Worm (Caenorhabditis elegans) whole organism, L1 larva: ENCODE measurements around the gene hmg-1.1.

Experiments
- C34B4.2 ChIP-seq: sonication (generic microtip); optimal IDR thresholded peaks from 2 replicates; lab custom pipeline; 2017; ENCODE audit warnings: mild to moderate bottlenecking, missing genetic modification characterization, missing compliant biosample characterization
- F16B12.6 ChIP-seq: fragments of 150-350 bp; optimal IDR thresholded peaks from 2 replicates; lab custom pipeline; 2014; ENCODE audit warnings: missing biosample characterization, missing genetic modification characterization
- Y116A8C.19 ChIP-seq: sonication (generic microtip); optimal IDR thresholded peaks from 2 replicates; lab custom pipeline; 2016; ENCODE audit warnings: missing compliant biosample characterization, missing genetic modification characterization, borderline replicate concordance
- alr-1 ChIP-seq: fragments of 200-800 bp; sonication (Bioruptor generic); optimal IDR thresholded peaks from 2 replicates; lab custom pipeline; 2018; ENCODE audit warnings: borderline replicate concordance, mild to moderate bottlenecking, missing genetic modification characterization, missing compliant biosample characterization
- blmp-1 ChIP-seq: fragments of 150-350 bp; optimal IDR thresholded peaks from 2 replicates; lab custom pipeline; 2014; ENCODE audit warnings: missing biosample characterization, missing genetic modification characterization
- ceh-8 ChIP-seq: fragments of 200-800 bp; sonication (Bioruptor generic); optimal IDR thresholded peaks from 2 replicates; lab custom pipeline; 2018; ENCODE audit warnings: mild to moderate bottlenecking, missing genetic modification characterization, moderate library complexity, missing compliant biosample characterization
- ces-1 ChIP-seq: fragments of 150-350 bp; optimal IDR thresholded peaks from 2 replicates; lab custom pipeline; 2014; ENCODE audit warnings: missing biosample characterization, missing genetic modification reagents, missing genetic modification characterization
- dsc-1 ChIP-seq: sonication (generic microtip); optimal IDR thresholded peaks from 2 replicates; lab custom pipeline; 2016; ENCODE audit warnings: mild to moderate bottlenecking, missing genetic modification characterization, missing compliant biosample characterization
- efl-1 ChIP-seq, 4 experiments: fragments of 150-350 bp; optimal IDR thresholded peaks in 3 of 4; peaks in 1 of 4; 1 replicate in 1 of 4; 2 replicates in 3 of 4; lab custom pipeline; 2014; ENCODE audit warnings: missing biosample characterization in 2 of 4, missing genetic modification characterization in 2 of 4, missing genetic modification reagents in 2 of 4
- elt-3 ChIP-seq, 6 experiments: fragments of 150-350 bp in 1 of 6; sonication (generic microtip); optimal IDR thresholded peaks; 2 replicates each; lab custom pipeline; 2017 to 2018; ENCODE audit warnings: missing biosample characterization in 6 of 6, missing genetic modification characterization in 6 of 6, inconsistent platforms in 1 of 6
- ets-5 ChIP-seq: fragments of 200-800 bp; sonication (Bioruptor generic); IDR thresholded peaks from 2 replicates; pipeline ENCODE4 v1.3.6; 2022; ENCODE audit warnings: missing genetic modification characterization, missing compliant biosample characterization
- fos-1 ChIP-seq: fragments of 150-350 bp; optimal IDR thresholded peaks from 2 replicates; lab custom pipeline; 2014; ENCODE audit warnings: missing biosample characterization, missing genetic modification characterization
- grh-1 ChIP-seq: fragments of 200-800 bp; sonication (Bioruptor generic); IDR thresholded peaks from 2 replicates; pipeline ENCODE4 v1.3.6; 2022; ENCODE audit warnings: missing genetic modification reagents, missing genetic modification characterization, missing compliant biosample characterization
- hlh-17 ChIP-seq: fragments of 200-800 bp; sonication (Bioruptor generic); optimal IDR thresholded peaks from 2 replicates; lab custom pipeline; 2018; ENCODE audit warnings: missing genetic modification characterization, mild to moderate bottlenecking, missing compliant biosample characterization, moderate library complexity, borderline replicate concordance
- irx-1 ChIP-seq: sonication (generic microtip); optimal IDR thresholded peaks from 2 replicates; lab custom pipeline; 2016; ENCODE audit warnings: missing genetic modification characterization, missing compliant biosample characterization
- lin-14 ChIP-seq: fragments of 200-800 bp; sonication (Bioruptor generic); optimal IDR thresholded peaks from 2 replicates; lab custom pipeline; 2018; ENCODE audit warnings: mild to moderate bottlenecking, missing genetic modification characterization, moderate library complexity, missing compliant biosample characterization
- mab-9 ChIP-seq: fragments of 200-800 bp; sonication (Bioruptor generic); IDR thresholded peaks from 2 replicates; pipeline ENCODE4 v1.3.6; 2022; ENCODE audit warnings: missing genetic modification reagents, missing genetic modification characterization, missing compliant biosample characterization
- mep-1 ChIP-seq: fragments of 150-350 bp; optimal IDR thresholded peaks from 2 replicates; lab custom pipeline; 2014; ENCODE audit warnings: missing biosample characterization, missing genetic modification characterization
- nhr-11 ChIP-seq: fragments of 150-350 bp; optimal IDR thresholded peaks from 2 replicates; lab custom pipeline; 2014; ENCODE audit warnings: missing biosample characterization, missing genetic modification characterization
- nhr-19 ChIP-seq: fragments of 200-800 bp; sonication (Bioruptor generic); conservative IDR thresholded peaks from 2 replicates; pipeline ENCODE4 v1.3.6; 2022; ENCODE audit warnings: missing genetic modification characterization, missing compliant biosample characterization
- nhr-47 ChIP-seq: sonication (generic microtip); optimal IDR thresholded peaks from 2 replicates; lab custom pipeline; 2016; ENCODE audit warnings: mild to moderate bottlenecking, missing genetic modification characterization, moderate library complexity, missing compliant biosample characterization
- nhr-77 ChIP-seq: fragments of 150-350 bp; optimal IDR thresholded peaks from 2 replicates; lab custom pipeline; 2014; ENCODE audit warnings: missing biosample characterization, missing genetic modification characterization
- nhr-84 ChIP-seq: sonication (generic microtip); optimal IDR thresholded peaks from 2 replicates; lab custom pipeline; 2017; ENCODE audit warnings: missing biosample characterization, missing genetic modification characterization
- nhr-85 ChIP-seq: sonication (generic microtip); peaks from one replicate; lab custom pipeline; 2016; ENCODE audit warnings: missing genetic modification characterization, inconsistent platforms, missing compliant biosample characterization
- nhr-90 ChIP-seq: sonication (generic microtip); optimal IDR thresholded peaks from 2 replicates; lab custom pipeline; 2016; ENCODE audit warnings: mild to moderate bottlenecking, missing genetic modification characterization, missing compliant biosample characterization; ENCODE audit not compliant: poor library complexity
- pax-3 ChIP-seq: fragments of 200-800 bp; sonication (Bioruptor generic); optimal IDR thresholded peaks from 2 replicates; lab custom pipeline; 2018; ENCODE audit warnings: mild to moderate bottlenecking, missing genetic modification characterization, moderate library complexity, missing compliant biosample characterization
- pqm-1 ChIP-seq: sonication (generic microtip); optimal IDR thresholded peaks from 3 replicates; lab custom pipeline; 2017; ENCODE audit warnings: missing biosample characterization, missing genetic modification characterization
- snu-23 ChIP-seq: sonication (generic microtip); optimal IDR thresholded peaks from 2 replicates; lab custom pipeline; 2016; ENCODE audit warnings: missing genetic modification characterization, missing compliant biosample characterization
- sox-4 ChIP-seq: sonication (generic microtip); optimal IDR thresholded peaks from 2 replicates; lab custom pipeline; 2016; ENCODE audit warnings: missing genetic modification characterization, missing compliant biosample characterization
- sptf-1 ChIP-seq: fragments of 150-350 bp; optimal IDR thresholded peaks from 2 replicates; lab custom pipeline; 2014; ENCODE audit warnings: missing biosample characterization, missing genetic modification characterization
- swsn-7 ChIP-seq: sonication (generic microtip); optimal IDR thresholded peaks from 2 replicates; lab custom pipeline; 2016; ENCODE audit warnings: missing genetic modification characterization, missing compliant biosample characterization
- tbx-2 ChIP-seq: sonication (generic microtip); optimal IDR thresholded peaks from 2 replicates; lab custom pipeline; 2016; ENCODE audit warnings: missing genetic modification characterization, missing compliant biosample characterization
- tlp-1 ChIP-seq: fragments of 150-350 bp; optimal IDR thresholded peaks from 2 replicates; lab custom pipeline; 2014; ENCODE audit warnings: missing biosample characterization, missing genetic modification characterization
- unc-62 ChIP-seq: fragments of 150-350 bp; optimal IDR thresholded peaks from 2 replicates; lab custom pipeline; 2014; ENCODE audit warnings: missing biosample characterization, missing genetic modification reagents, missing genetic modification characterization
- unc-98 ChIP-seq: fragments of 200-800 bp; sonication (Bioruptor generic); IDR thresholded peaks from 2 replicates; pipeline ENCODE4 v1.3.6; 2022; ENCODE audit warnings: missing genetic modification characterization, missing compliant biosample characterization
- vab-15 ChIP-seq: sonication (generic microtip); optimal IDR thresholded peaks from 2 replicates; lab custom pipeline; 2017; ENCODE audit warnings: missing genotype, mild to moderate bottlenecking, missing genetic modification characterization, missing compliant biosample characterization
- xbp-1 ChIP-seq: sonication (generic microtip); optimal IDR thresholded peaks from 2 replicates; lab custom pipeline; 2016; ENCODE audit warnings: missing genetic modification characterization, missing compliant biosample characterization
- zag-1 ChIP-seq: fragments of 150-350 bp; optimal IDR thresholded peaks from 2 replicates; lab custom pipeline; 2014; ENCODE audit warnings: missing biosample characterization, missing genetic modification characterization
- ztf-4 ChIP-seq: fragments of 150-350 bp; optimal IDR thresholded peaks from 2 replicates; lab custom pipeline; 2014; ENCODE audit warnings: missing biosample characterization, missing genetic modification characterization

The hmg-1.1 gene

ce11 chrII:14211118-14211517 lies 39.4 kb upstream of the hmg-1.1 start, which contains the start of gene hot-7:
Gene hot-7 (plus strand): TSS chrII:14211418.
- TF ChIP-seq nhr-85 (tag; lab: Kevin White, UChicago) (no peak), grh-1 (no peak), unc-98 (GFP tag; lab: Robert Waterston, UW) (no peak), irx-1 (tag; lab: Kevin White, UChicago) (no peak), mep-1 (tag; lab: Kevin White, UChicago) (no peak), snu-23 (GFP tag; lab: Kevin White, UChicago) (no peak), blmp-1 (tag; lab: Kevin White, UChicago) (no peak), ceh-8 (no peak), dsc-1 (tag; lab: Kevin White, UChicago) (no peak), unc-62 (GFP tag; lab: Kevin White, UChicago) (no peak), tbx-2 (no peak), pqm-1 (tag; lab: Kevin White, UChicago) (no peak), xbp-1 (no peak), zag-1 (no peak), F16B12.6 (tag; lab: Kevin White, UChicago) (no peak), ces-1 (GFP tag; lab: Kevin White, UChicago) (no peak), sptf-1 (no peak), nhr-47 (tag; lab: Kevin White, UChicago) (no peak), elt-3 (tag; optimal IDR thresholded peaks at IDR 0.05; lab: Kevin White, UChicago) (no peak)

- TF ChIP-seq sox-4 (no peak), nhr-11 (tag; lab: Kevin White, UChicago) (no peak), vab-15 (no peak), C34B4.2 (tag; lab: Kevin White, UChicago) (no peak), ces-1 (GFP tag; lab: Kevin White, UChicago) (no peak), nhr-19 (GFP tag; lab: Robert Waterston, UW) (no peak), ztf-4 (tag; lab: Kevin White, UChicago) (no peak), fos-1 (tag; lab: Kevin White, UChicago) (no peak), efl-1 (optimal IDR thresholded peaks at IDR 0.05; lab: Kevin White, UChicago) (no peak), efl-1 (GFP tag; optimal IDR thresholded peaks at IDR 0.05 in 1 of 2; lab: Kevin White, UChicago) (no peak), mab-9 (GFP tag; lab: Robert Waterston, UW) (no peak), swsn-7 (tag; lab: Kevin White, UChicago) (no peak), Y116A8C.19 (tag; lab: Kevin White, UChicago) (no peak), hlh-17 (GFP tag; lab: Kevin White, UChicago) (no peak), lin-14 (GFP tag; lab: Kevin White, UChicago) (no peak), nhr-77 (tag; lab: Kevin White, UChicago) (no peak), pax-3 (tag; lab: Kevin White, UChicago) (no peak), nhr-84 (tag; lab: Kevin White, UChicago) (no peak), ets-5 (GFP tag; lab: Robert Waterston, UW) (no peak), alr-1 (tag; lab: Kevin White, UChicago) (no peak), grh-1 (no peak)
Observed at ce11 chrII:14214109-14214508, 36.4 kb upstream of the hmg-1.1 start, which contains the start of gene Y48B6A.10. Gene Y48B6A.10 (plus strand): TSS chrII:14214409.

DNA sequence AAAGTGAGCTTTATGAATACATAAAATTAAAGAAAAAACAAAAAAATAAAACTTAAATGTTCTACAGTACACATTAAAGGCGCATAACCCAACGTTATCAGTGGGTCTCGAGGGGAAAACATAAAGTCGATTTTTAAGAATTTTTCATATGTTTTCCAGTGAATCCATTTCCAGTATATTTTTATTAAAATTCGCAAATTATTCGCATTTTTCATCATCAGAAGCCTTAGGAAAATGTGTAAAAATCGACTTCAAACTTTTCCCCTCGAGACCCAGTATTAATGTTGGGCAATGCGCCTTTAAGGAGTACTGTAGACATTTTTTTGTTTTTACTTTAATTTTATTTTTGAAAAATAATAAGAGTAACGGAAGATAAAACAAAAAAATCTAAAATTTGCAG lies 32.4 kb upstream of the hmg-1.1 start:
- TF ChIP-seq efl-1 (optimal IDR thresholded peaks at IDR 0.05; lab: Kevin White, UChicago) (no peak), efl-1 (GFP tag; optimal IDR thresholded peaks at IDR 0.05 in 1 of 2; lab: Kevin White, UChicago) (no peak), nhr-11 (tag; lab: Kevin White, UChicago) (no peak), tlp-1 (tag; lab: Kevin White, UChicago) (no peak), elt-3 (tag; optimal IDR thresholded peaks at IDR 0.05; lab: Kevin White, UChicago) (no peak), nhr-90 (tag; lab: Kevin White, UChicago) (no peak)
